Worm (Caenorhabditis elegans) whole organism, L4 larva: ENCODE measurements around the gene eif-3.K.

Source experiments
- D1046.2 ChIP-seq: fragments of 200-800 bp; sonication (Bioruptor generic); IDR thresholded peaks from 2 replicates; pipeline ENCODE4 v1.3.6; 2022; ENCODE audit warnings: missing genetic modification characterization, missing compliant biosample characterization
- F10B5.3 ChIP-seq: sonication (generic microtip); optimal IDR thresholded peaks from 2 replicates; lab custom pipeline; 2016; ENCODE audit warnings: mild to moderate bottlenecking, missing genetic modification characterization, missing compliant biosample characterization
- F26F4.8 ChIP-seq: fragments of 200-800 bp; sonication (Bioruptor generic); conservative IDR thresholded peaks from 2 replicates; pipeline ENCODE4 v1.3.6; 2022; ENCODE audit warnings: missing genetic modification characterization, missing compliant biosample characterization
- F37D6.2 ChIP-seq: sonication (generic microtip); optimal IDR thresholded peaks from 2 replicates; lab custom pipeline; 2016; ENCODE audit warnings: mild to moderate bottlenecking, missing genetic modification characterization, missing compliant biosample characterization
- F49E8.2 ChIP-seq: sonication (generic microtip); optimal IDR thresholded peaks from 2 replicates; lab custom pipeline; 2016; ENCODE audit warnings: missing compliant biosample characterization, mild to moderate bottlenecking, missing genetic modification characterization, borderline replicate concordance
- Y105C5A.15 ChIP-seq: fragments of 200-800 bp; sonication (Bioruptor generic); IDR thresholded peaks from 2 replicates; pipeline ENCODE4 v1.3.6; 2022; ENCODE audit warnings: missing genetic modification characterization, missing compliant biosample characterization
- Y5F2A.4 ChIP-seq: fragments of 200-800 bp; sonication (Bioruptor generic); optimal IDR thresholded peaks from 2 replicates; lab custom pipeline; 2018; ENCODE audit warnings: mild to moderate bottlenecking, missing genetic modification characterization, missing compliant biosample characterization
- aha-1 ChIP-seq: fragments of 150-350 bp; peaks from one replicate; lab custom pipeline; 2014; ENCODE audit warnings: missing biosample characterization, missing genetic modification characterization
- aly-2 ChIP-seq: sonication (generic microtip); optimal IDR thresholded peaks from 2 replicates; lab custom pipeline; 2018; ENCODE audit warnings: missing biosample characterization, missing genetic modification characterization
- ceh-44 ChIP-seq: fragments of 200-800 bp; sonication (Bioruptor generic); IDR thresholded peaks from 2 replicates; pipeline ENCODE4 v1.3.6; 2022; ENCODE audit warnings: missing genetic modification reagents, missing genetic modification characterization, missing compliant biosample characterization
- ces-1 ChIP-seq: fragments of 150-350 bp; sonication (generic microtip); optimal IDR thresholded peaks from 4 replicates; lab custom pipeline; 2014; ENCODE audit warnings: missing biosample characterization, missing genetic modification reagents, missing genetic modification characterization
- daf-16 ChIP-seq, 3 experiments: sonication (generic microtip); optimal IDR thresholded peaks; 2 replicates each; lab custom pipeline; 2016 to 2017; ENCODE audit warnings: missing genetic modification characterization in 3 of 3, missing genetic modification reagents in 3 of 3, mild to moderate bottlenecking in 2 of 3, missing compliant biosample characterization in 2 of 3, missing biosample characterization in 1 of 3, moderate library complexity in 1 of 3
- dmd-9 ChIP-seq: fragments of 200-800 bp; sonication (Bioruptor generic); IDR thresholded peaks from 2 replicates; pipeline ENCODE4 v1.3.6; 2022; ENCODE audit warnings: missing genetic modification reagents, missing genetic modification characterization, missing compliant biosample characterization
- duxl-1 ChIP-seq: sonication (generic microtip); optimal IDR thresholded peaks from 2 replicates; lab custom pipeline; 2016; ENCODE audit warnings: mild to moderate bottlenecking, missing genetic modification characterization, moderate library complexity, missing compliant biosample characterization; ENCODE audit not compliant: poor library complexity
- dve-1 ChIP-seq: sonication (generic microtip); optimal IDR thresholded peaks from 2 replicates; lab custom pipeline; 2017; ENCODE audit warnings: antibody characterized with exemption, mild to moderate bottlenecking, missing genetic modification characterization, missing compliant biosample characterization; ENCODE audit not compliant: insufficient read depth
- fos-1 ChIP-seq: fragments of 150-350 bp; optimal IDR thresholded peaks from 2 replicates; lab custom pipeline; 2014; ENCODE audit warnings: missing biosample characterization, missing genetic modification characterization
- gei-8 ChIP-seq: fragments of 200-800 bp; sonication (Bioruptor generic); optimal IDR thresholded peaks from 2 replicates; lab custom pipeline; 2018; ENCODE audit warnings: mild to moderate bottlenecking, missing genetic modification characterization, missing compliant biosample characterization
- lin-15B ChIP-seq: fragments of 150-350 bp; sonication (generic microtip); optimal IDR thresholded peaks from 3 replicates; lab custom pipeline; 2014; ENCODE audit warnings: missing biosample characterization, missing genetic modification characterization
- lin-38 ChIP-seq: fragments of 200-800 bp; sonication (Bioruptor generic); IDR thresholded peaks from 2 replicates; pipeline ENCODE4 v1.3.6; 2022; ENCODE audit warnings: missing genetic modification reagents, missing genetic modification characterization, missing compliant biosample characterization
- lsy-2 ChIP-seq, 2 experiments: fragments of 150-350 bp in 1 of 2; sonication (generic microtip) in 1 of 2; optimal IDR thresholded peaks; 2 replicates each; lab custom pipeline; 2014 to 2017; ENCODE audit warnings: missing biosample characterization in 2 of 2, missing genetic modification characterization in 2 of 2
- mes-2 ChIP-seq: sonication (generic microtip); optimal IDR thresholded peaks from 2 replicates; lab custom pipeline; 2016; ENCODE audit warnings: missing genotype, mild to moderate bottlenecking, missing genetic modification characterization, missing compliant biosample characterization; ENCODE audit not compliant: poor library complexity, severe bottlenecking
- mxl-2 ChIP-seq: fragments of 200-800 bp; sonication (Bioruptor generic); conservative IDR thresholded peaks from 2 replicates; pipeline ENCODE4 v1.3.6; 2022; ENCODE audit warnings: missing genetic modification reagents, missing genetic modification characterization, missing compliant biosample characterization
- nhr-10 ChIP-seq: fragments of 150-350 bp; optimal IDR thresholded peaks from 2 replicates; lab custom pipeline; 2014; ENCODE audit warnings: missing biosample characterization, missing genetic modification characterization
- nhr-237 ChIP-seq: sonication (generic microtip); optimal IDR thresholded peaks from 2 replicates; lab custom pipeline; 2017; ENCODE audit warnings: missing biosample characterization, missing genetic modification characterization
- nhr-42 ChIP-seq: fragments of 200-800 bp; sonication (Bioruptor generic); IDR thresholded peaks from 2 replicates; pipeline ENCODE4 v1.3.6; 2022; ENCODE audit warnings: missing genetic modification characterization, missing compliant biosample characterization
- nhr-6 ChIP-seq: fragments of 150-350 bp; optimal IDR thresholded peaks from 2 replicates; lab custom pipeline; 2014; ENCODE audit warnings: missing biosample characterization, missing genetic modification characterization
- pha-4 ChIP-seq, 2 experiments: fragments of 150-350 bp in 1 of 2; fragments of 200-800 bp in 1 of 2; sonication (Bioruptor generic) in 1 of 2; IDR thresholded peaks in 1 of 2; optimal IDR thresholded peaks in 1 of 2; 2 replicates each; pipeline versions ENCODE4 v1.3.6 to Lab custom; 2014 to 2022; ENCODE audit warnings: missing genetic modification characterization in 2 of 2, missing genetic modification reagents in 2 of 2, missing biosample characterization in 1 of 2, missing compliant biosample characterization in 1 of 2
- pqm-1 ChIP-seq: sonication (generic microtip); optimal IDR thresholded peaks from 2 replicates; lab custom pipeline; 2017; ENCODE audit warnings: missing biosample characterization, missing genetic modification characterization
- set-16 ChIP-seq: fragments of 200-800 bp; sonication (Bioruptor generic); IDR thresholded peaks from 2 replicates; pipeline ENCODE4 v1.3.6; 2022; ENCODE audit warnings: missing genetic modification reagents, missing genetic modification characterization, missing compliant biosample characterization
- skn-1 ChIP-seq: fragments of 150-350 bp; optimal IDR thresholded peaks from 2 replicates; lab custom pipeline; 2014; ENCODE audit warnings: missing biosample characterization, missing genetic modification characterization
- snpc-1.2 ChIP-seq: fragments of 200-800 bp; sonication (Bioruptor generic); IDR thresholded peaks from 2 replicates; pipeline ENCODE4 v1.3.6; 2022; ENCODE audit warnings: missing genetic modification reagents, missing genetic modification characterization, missing compliant biosample characterization
- unc-39 ChIP-seq: sonication (generic microtip); optimal IDR thresholded peaks from 2 replicates; lab custom pipeline; 2017; ENCODE audit warnings: missing biosample characterization, missing genetic modification characterization
- unc-62 ChIP-seq, 3 experiments: fragments of 150-350 bp in 1 of 3; sonication (generic microtip); optimal IDR thresholded peaks in 2 of 3; peaks in 1 of 3; 1 replicate in 1 of 3; 2 replicates in 2 of 3; lab custom pipeline; 2014 to 2017; ENCODE audit warnings: missing biosample characterization in 3 of 3, missing genetic modification characterization in 3 of 3, missing genetic modification reagents in 3 of 3, missing genotype in 1 of 3
- vab-7 ChIP-seq: fragments of 200-800 bp; sonication (Bioruptor generic); IDR thresholded peaks from 2 replicates; pipeline ENCODE4 v1.3.6; 2022; ENCODE audit warnings: missing genetic modification reagents, missing genetic modification characterization, missing compliant biosample characterization
- zag-1 ChIP-seq: fragments of 150-350 bp; optimal IDR thresholded peaks from 2 replicates; lab custom pipeline; 2014; ENCODE audit warnings: missing biosample characterization, missing genetic modification characterization
- zfp-3 ChIP-seq: fragments of 200-800 bp; sonication (Bioruptor generic); conservative IDR thresholded peaks from 2 replicates; pipeline ENCODE4 v1.3.6; 2022; ENCODE audit warnings: missing genetic modification reagents, missing genetic modification characterization, missing compliant biosample characterization
- ztf-11 ChIP-seq: fragments of 150-350 bp; optimal IDR thresholded peaks from 2 replicates; lab custom pipeline; 2014; ENCODE audit warnings: missing biosample characterization, missing genetic modification characterization

Gene eif-3.K

ce11 chrV:13003378-13003777 lies 49.6 kb downstream of the eif-3.K start (continued):
- TF ChIP-seq nhr-42 (GFP tag; lab: Robert Waterston, UW), result 0 out of 2 replicates have a peak, but pooled peaks have one; percentile 48
- TF ChIP-seq nhr-10 (tag; lab: Kevin White, UChicago), result no peak
- TF ChIP-seq nhr-6 (tag; lab: Kevin White, UChicago), result peak; percentile 61
- peak; percentile 28 for TF ChIP-seq aly-2 (tag; lab: Kevin White, UChicago)
- TF ChIP-seq lsy-2 (tag; optimal IDR thresholded peaks at IDR 0.05; lab: Kevin White, UChicago), result no peak
- peak; percentile 77; the same call in 1 of the 2 replicates for TF ChIP-seq ceh-44 (GFP tag; lab: Robert Waterston, UW)
- no peak for TF ChIP-seq unc-39 (tag; lab: Kevin White, UChicago)
- TF ChIP-seq lin-15B (tag; lab: Kevin White, UChicago), result no peak
- TF ChIP-seq dve-1, result peak; percentile 80
- TF ChIP-seq F26F4.8 (GFP tag; lab: Robert Waterston, UW), result 0 out of 2 replicates have a peak, but pooled peaks have one; percentile 55
- peak; percentile 46 to 88 for TF ChIP-seq daf-16 (GFP tag; optimal IDR thresholded peaks at IDR 0.05; lab: Kevin White, UChicago)
- peak; percentile 65 for TF ChIP-seq daf-16 (tag; optimal IDR thresholded peaks at IDR 0.05; lab: Kevin White, UChicago)
- TF ChIP-seq F37D6.2 (tag; lab: Kevin White, UChicago), result peak; percentile 52
- peak; percentile 83 for TF ChIP-seq vab-7
- TF ChIP-seq Y105C5A.15 (GFP tag; lab: Robert Waterston, UW), result peak; percentile 85
- TF ChIP-seq mxl-2 (GFP tag; lab: Robert Waterston, UW), result 0 out of 2 replicates have a peak, but pooled peaks have one; percentile 48
- TF ChIP-seq skn-1, result no peak
- peak; percentile 76 for TF ChIP-seq mes-2 (tag; lab: Kevin White, UChicago)
- TF ChIP-seq pha-4 (GFP tag; IDR thresholded peaks at IDR 0.05; lab: Robert Waterston, UW), result peak; percentile 92
- no peak for TF ChIP-seq pha-4 (tag; optimal IDR thresholded peaks at IDR 0.05; lab: Kevin White, UChicago)
- TF ChIP-seq nhr-237 (tag; lab: Kevin White, UChicago), result no peak
- TF ChIP-seq F10B5.3 (tag; lab: Kevin White, UChicago), result peak; percentile 65
- no peak for TF ChIP-seq ces-1
- no peak for TF ChIP-seq pqm-1
- 0 out of 2 replicates have a peak, but pooled peaks have one; percentile 41 for TF ChIP-seq dmd-9 (GFP tag; lab: Robert Waterston, UW)
- TF ChIP-seq F49E8.2, result peak; percentile 65
- 0 out of 2 replicates have a peak, but pooled peaks have one; percentile 39 for TF ChIP-seq zfp-3 (GFP tag; lab: Robert Waterston, UW)

- no peak for TF ChIP-seq Y5F2A.4 (GFP tag; lab: Kevin White, UChicago)
- no peak for TF ChIP-seq lin-38
- no peak for TF ChIP-seq dve-1
- TF ChIP-seq mxl-2 (GFP tag; lab: Robert Waterston, UW), result no peak
- no peak for TF ChIP-seq ztf-11 (tag; lab: Kevin White, UChicago)
- TF ChIP-seq duxl-1 (tag; lab: Kevin White, UChicago), result no peak
- no peak for TF ChIP-seq zag-1 (tag; lab: Kevin White, UChicago)
- no peak for TF ChIP-seq nhr-42 (GFP tag; lab: Robert Waterston, UW)
- TF ChIP-seq fos-1, result no peak
- TF ChIP-seq daf-16 (GFP tag; optimal IDR thresholded peaks at IDR 0.05; lab: Kevin White, UChicago), result no peak
- no peak for TF ChIP-seq daf-16 (tag; optimal IDR thresholded peaks at IDR 0.05; lab: Kevin White, UChicago)
- no peak for TF ChIP-seq snpc-1.2 (GFP tag; lab: Robert Waterston, UW)
- TF ChIP-seq set-16, result peak; percentile 90
- no peak for TF ChIP-seq gei-8 (GFP tag; lab: Kevin White, UChicago)
- peak; percentile 71; the same call in 1 of the 2 replicates for TF ChIP-seq D1046.2 (GFP tag; lab: Robert Waterston, UW)
- TF ChIP-seq unc-62 (GFP tag; optimal IDR thresholded peaks at IDR 0.05 in 1 of 2; lab: Kevin White, UChicago), result no peak
- TF ChIP-seq unc-62 (tag; optimal IDR thresholded peaks at IDR 0.05; lab: Kevin White, UChicago), result no peak
- no peak for TF ChIP-seq nhr-10 (tag; lab: Kevin White, UChicago)
- peak; percentile 69 for TF ChIP-seq aha-1 (tag; lab: Kevin White, UChicago)
Measured at ce11 chrV:13004374-13004773, 50.6 kb downstream of the eif-3.K start.
